Worm (Caenorhabditis elegans) whole organism, late embryonic: ENCODE measurements around the gene cpsf-4.

Experiments
- ama-1 ChIP-seq: fragments of 150-350 bp; optimal IDR thresholded peaks from 2 replicates; lab custom pipeline; 2014
- ceh-14 ChIP-seq: sonication (generic microtip); optimal IDR thresholded peaks from 2 replicates; lab custom pipeline; 2016; ENCODE audit warnings: missing genotype, missing genetic modification characterization, missing compliant biosample characterization
- ceh-2 ChIP-seq: sonication (generic microtip); optimal IDR thresholded peaks from 2 replicates; lab custom pipeline; 2016; ENCODE audit warnings: missing genotype, missing genetic modification characterization, missing compliant biosample characterization
- ceh-31 ChIP-seq: sonication (generic microtip); optimal IDR thresholded peaks from 2 replicates; lab custom pipeline; 2016; ENCODE audit warnings: missing genetic modification characterization, missing compliant biosample characterization
- hlh-6 ChIP-seq: sonication (generic microtip); optimal IDR thresholded peaks from 2 replicates; lab custom pipeline; 2016; ENCODE audit warnings: missing genotype, missing genetic modification characterization, missing compliant biosample characterization
- nhr-11 ChIP-seq: fragments of 150-350 bp; optimal IDR thresholded peaks from 2 replicates; lab custom pipeline; 2014; ENCODE audit warnings: missing biosample characterization, missing genetic modification characterization
- pqm-1 ChIP-seq: sonication (generic microtip); optimal IDR thresholded peaks from 2 replicates; lab custom pipeline; 2016; ENCODE audit warnings: missing genetic modification characterization, missing compliant biosample characterization
- sox-2 ChIP-seq: fragments of 200-800 bp; sonication (Bioruptor generic); IDR thresholded peaks from 2 replicates; pipeline ENCODE4 v1.3.6; 2022; ENCODE audit warnings: missing genetic modification reagents, missing genetic modification characterization, missing compliant biosample characterization
- sox-4 ChIP-seq: sonication (generic microtip); optimal IDR thresholded peaks from 2 replicates; lab custom pipeline; 2017; ENCODE audit warnings: mild to moderate bottlenecking, missing genetic modification characterization, inconsistent platforms, missing compliant biosample characterization

DNA sequence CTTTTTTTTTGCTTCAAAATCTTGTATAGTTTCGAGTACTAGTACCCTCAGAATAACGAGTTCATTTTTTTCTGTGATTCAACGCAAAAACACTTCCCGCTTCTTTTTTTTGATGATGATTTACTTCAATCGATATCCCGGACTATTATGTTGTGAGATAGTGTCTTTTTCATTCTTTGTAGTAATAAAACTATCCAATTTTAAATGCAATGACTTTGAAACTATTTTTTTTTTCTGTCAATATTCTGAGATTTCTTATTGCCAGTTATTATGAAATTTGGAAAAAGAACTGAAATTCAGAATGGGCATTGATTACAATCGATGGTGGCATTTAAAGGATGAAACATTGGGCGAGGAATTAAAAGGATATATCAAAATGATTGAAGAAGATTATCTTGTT lies 12.3 kb upstream of the cpsf-4 start, which contains the start of gene M18.3:
- TF ChIP-seq nhr-11 (tag; lab: Kevin White, UChicago), result no peak
- TF ChIP-seq ceh-14 (tag; lab: Kevin White, UChicago), result no peak
- no peak for TF ChIP-seq sox-2
- TF ChIP-seq sox-4 (tag; lab: Kevin White, UChicago), result no peak
- TF ChIP-seq hlh-6, result no peak
- no peak for TF ChIP-seq ceh-2 (tag; lab: Kevin White, UChicago)
- no peak for TF ChIP-seq pqm-1
- no peak for TF ChIP-seq ama-1 (lab: Kevin White, UChicago)
- TF ChIP-seq ceh-31, result no peak
